Worm (Caenorhabditis elegans): ENCODE results near the gene cct-4.

Gene cct-4

ce11 chrII:8273060-8273459, 10.4 kb upstream of the cct-4 start:
- TF ChIP-seq elt-3 (tag; optimal IDR thresholded peaks at IDR 0.05) (no peak), flh-1 (GFP tag; optimal IDR thresholded peaks at IDR 0.05) (no peak), M03D4.4 (tag; optimal IDR thresholded peaks at IDR 0.05) (no peak), ces-1 (GFP tag; optimal IDR thresholded peaks at IDR 0.05) (no peak), zip-8 (tag; optimal IDR thresholded peaks at IDR 0.05) (no peak), bed-3 (GFP tag; optimal IDR thresholded peaks at IDR 0.05) (no peak), nhr-28 (tag; optimal IDR thresholded peaks at IDR 0.05) (no peak), nhr-2 (tag; optimal IDR thresholded peaks at IDR 0.05) (no peak), unc-62 (GFP tag; optimal IDR thresholded peaks at IDR 0.05) (no peak), hlh-1 (tag; optimal IDR thresholded peaks at IDR 0.05) (no peak), lsy-2 (tag; optimal IDR thresholded peaks at IDR 0.05) (no peak)

DNA sequence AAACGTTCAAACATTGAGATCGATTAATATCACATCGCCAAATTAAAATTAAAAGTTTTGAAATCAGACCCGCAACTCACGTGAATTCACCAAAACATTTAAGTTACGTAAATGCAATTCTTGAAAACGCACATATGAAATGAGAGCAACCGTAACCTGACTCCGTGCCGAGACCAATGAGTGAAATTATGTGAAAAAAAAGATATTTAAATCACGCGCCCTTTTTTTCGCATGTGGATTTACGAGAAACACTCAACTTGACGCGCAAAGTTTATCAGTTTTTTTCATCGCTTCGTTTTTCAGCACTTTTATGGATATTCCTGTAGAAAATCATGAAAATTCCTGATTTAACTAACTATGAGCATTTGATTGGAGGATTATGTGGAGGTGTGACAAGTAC, 7.4 kb upstream of the cct-4 start, which contains the start of the genes gei-14 and slc-25A32:
gei-14 (minus strand) TSS at position 175 of the 400 bp plus-strand sequence.
slc-25A32 (plus strand) TSS at position 242 of the 400 bp plus-strand sequence.
- no peak for TF ChIP-seq ztf-11 (tag; optimal IDR thresholded peaks at IDR 0.05)
- TF ChIP-seq lsy-2 (tag; optimal IDR thresholded peaks at IDR 0.05): peak; percentile 70

- TF ChIP-seq ceh-43 (GFP tag; optimal IDR thresholded peaks at IDR 0.05) (no peak), nhr-76 (tag; optimal IDR thresholded peaks at IDR 0.05) (no peak), sptf-1 (tag; optimal IDR thresholded peaks at IDR 0.05) (no peak), unc-39 (tag; optimal IDR thresholded peaks at IDR 0.05) (no peak), ceh-83 (GFP tag; optimal IDR thresholded peaks at IDR 0.05) (no peak), mep-1 (tag; optimal IDR thresholded peaks at IDR 0.05) (no peak), elt-1 (tag; optimal IDR thresholded peaks at IDR 0.05; ENCODE audit: borderline replicate concordance, insufficient read depth) (no peak), pha-4 (tag; optimal IDR thresholded peaks at IDR 0.05) (no peak)
These were observed 5.1 kb upstream of the cct-4 start, which contains the start of the genes mrpl-10 and clec-142 for ce11 chrII:8278415-8278814. Gene mrpl-10, minus strand, starts transcription at chrII:8278515. Gene clec-142, plus strand, starts transcription at chrII:8278678.

- TF ChIP-seq mep-1 (tag; optimal IDR thresholded peaks at IDR 0.05) (no peak), tbx-8 (GFP tag; optimal IDR thresholded peaks at IDR 0.05) (no peak), lin-32 (GFP tag; optimal IDR thresholded peaks at IDR 0.05) (no peak), nhr-2 (tag; optimal IDR thresholded peaks at IDR 0.05) (no peak)
These were observed 11.8 kb downstream of the cct-4 start, which contains the start of gene nlp-55 for ce11 chrII:8295296-8295695. Gene nlp-55, minus strand, starts transcription at chrII:8295396.

- TF ChIP-seq nhr-12 (tag; optimal IDR thresholded peaks at IDR 0.05) (no peak), ceh-83 (GFP tag; optimal IDR thresholded peaks at IDR 0.05) (no peak), sptf-1 (tag; optimal IDR thresholded peaks at IDR 0.05) (no peak)
These were observed 24.8 kb downstream of the cct-4 start for ce11 chrII:8308314-8308713.

ce11 chrII:8311484-8311883, 28.0 kb downstream of the cct-4 start:
- TF ChIP-seq cnd-1 (tag; optimal IDR thresholded peaks at IDR 0.05) (no peak), flh-1 (GFP tag; optimal IDR thresholded peaks at IDR 0.05) (no peak), lin-13 (tag; optimal IDR thresholded peaks at IDR 0.05) (no peak), drap-1 (GFP tag; optimal IDR thresholded peaks at IDR 0.05) (no peak), unc-120 (tag; optimal IDR thresholded peaks at IDR 0.05; ENCODE audit: poor library complexity, severe bottlenecking) (no peak), sptf-1 (tag; optimal IDR thresholded peaks at IDR 0.05) (no peak), elt-1 (tag; optimal IDR thresholded peaks at IDR 0.05; ENCODE audit: borderline replicate concordance, insufficient read depth) (no peak)

- TF ChIP-seq elt-3 (tag; optimal IDR thresholded peaks at IDR 0.05): no peak
- TF ChIP-seq nhr-76 (tag; optimal IDR thresholded peaks at IDR 0.05): no peak
- no peak for TF ChIP-seq cnd-1 (tag; optimal IDR thresholded peaks at IDR 0.05)
- TF ChIP-seq lsy-2 (tag; optimal IDR thresholded peaks at IDR 0.05): no peak
- no peak for TF ChIP-seq mab-5 (tag; optimal IDR thresholded peaks at IDR 0.05)
- TF ChIP-seq tbx-8 (GFP tag; optimal IDR thresholded peaks at IDR 0.05): no peak
- peak; percentile 64 for TF ChIP-seq ces-1 (GFP tag; optimal IDR thresholded peaks at IDR 0.05)
- no peak for TF ChIP-seq elt-1 (tag; optimal IDR thresholded peaks at IDR 0.05; ENCODE audit: borderline replicate concordance, insufficient read depth)
These were observed 28.5 kb downstream of the cct-4 start for ce11 chrII:8312012-8312411.

Data from whole organism, mixed stage, embryonic.